Worm (Caenorhabditis elegans) whole organism, L2 larva: ENCODE measurements around the gene nspe-6.

Source experiments
- R02D3.7 ChIP-seq: fragments of 150-350 bp; optimal IDR thresholded peaks from 2 replicates; lab custom pipeline; 2014; ENCODE audit warnings: missing biosample characterization, missing genetic modification characterization
- alr-1 ChIP-seq: fragments of 150-350 bp; optimal IDR thresholded peaks from 2 replicates; lab custom pipeline; 2014; ENCODE audit warnings: missing biosample characterization, missing genetic modification characterization
- ama-1 ChIP-seq: fragments of 150-350 bp; optimal IDR thresholded peaks from 2 replicates; lab custom pipeline; 2018; ENCODE audit warnings: inconsistent platforms
- crh-2 ChIP-seq: sonication (generic microtip); optimal IDR thresholded peaks from 2 replicates; lab custom pipeline; 2017; ENCODE audit warnings: missing biosample characterization, missing genetic modification characterization
- elt-1 ChIP-seq: fragments of 150-350 bp; optimal IDR thresholded peaks from 2 replicates; lab custom pipeline; 2014; ENCODE audit warnings: missing biosample characterization, missing genetic modification characterization
- lin-11 ChIP-seq: fragments of 150-350 bp; sonication (generic microtip); optimal IDR thresholded peaks from 2 replicates; lab custom pipeline; 2014; ENCODE audit warnings: missing biosample characterization, missing genetic modification characterization, inconsistent platforms, mixed read lengths
- lsy-2 ChIP-seq, 2 experiments: fragments of 150-350 bp in 1 of 2; sonication (generic microtip) in 1 of 2; optimal IDR thresholded peaks; 2 replicates each; lab custom pipeline; 2014 to 2017; ENCODE audit warnings: missing biosample characterization in 2 of 2, missing genetic modification characterization in 2 of 2
- mab-5 ChIP-seq: fragments of 150-350 bp; optimal IDR thresholded peaks from 2 replicates; lab custom pipeline; 2014; ENCODE audit warnings: missing biosample characterization, missing genetic modification characterization
- mbf-1 ChIP-seq: sonication (generic microtip); optimal IDR thresholded peaks from 2 replicates; lab custom pipeline; 2017; ENCODE audit warnings: missing biosample characterization, missing genetic modification characterization
- nhr-11 ChIP-seq: fragments of 150-350 bp; optimal IDR thresholded peaks from 2 replicates; lab custom pipeline; 2014; ENCODE audit warnings: missing biosample characterization, missing genetic modification characterization
- unc-39 ChIP-seq: fragments of 150-350 bp; optimal IDR thresholded peaks from 2 replicates; lab custom pipeline; 2014; ENCODE audit warnings: missing biosample characterization, missing genetic modification characterization

DNA sequence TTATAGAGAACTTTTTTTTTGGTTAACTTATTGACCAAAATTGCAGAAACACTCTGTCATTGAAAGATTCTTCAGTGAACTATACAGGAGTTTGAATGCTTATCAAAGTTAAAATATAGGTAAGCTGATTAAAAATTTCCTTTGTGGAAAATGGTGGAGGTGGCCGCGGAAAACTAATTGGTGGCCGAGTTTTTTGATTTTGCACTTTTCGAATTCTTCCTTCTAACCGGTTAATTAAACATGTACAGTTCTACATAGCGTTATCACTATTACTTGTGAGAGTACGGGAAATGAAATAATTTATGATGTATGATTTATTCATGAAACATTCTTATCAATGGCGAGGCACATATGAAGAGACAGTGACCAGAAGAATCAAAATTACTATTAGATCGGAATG is 38.2 kb downstream of the nspe-6 start, which contains the start of gene clec-8:
- no peak for TF ChIP-seq elt-1
- TF ChIP-seq nhr-11 (tag; lab: Kevin White, UChicago) = no peak
- TF ChIP-seq lin-11 (tag; lab: Kevin White, UChicago) = no peak
- TF ChIP-seq alr-1 (tag; lab: Kevin White, UChicago) = no peak
- no peak for TF ChIP-seq R02D3.7
- no peak for TF ChIP-seq crh-2 (tag; lab: Kevin White, UChicago)
- no peak for TF ChIP-seq mbf-1 (tag; lab: Kevin White, UChicago)
- no peak for TF ChIP-seq ama-1
- no peak for TF ChIP-seq unc-39 (tag; lab: Kevin White, UChicago)
- no peak for TF ChIP-seq mab-5 (tag; lab: Kevin White, UChicago)
- TF ChIP-seq lsy-2 (tag; optimal IDR thresholded peaks at IDR 0.05; lab: Kevin White, UChicago) = no peak
